Fruit fly (Drosophila melanogaster) whole organism, embryonic: ENCODE data around the gene CG14410.

Source experiments
- Bteb2 ChIP-seq: fragments of 200-800 bp; sonication (Bioruptor generic); optimal IDR thresholded peaks from 2 replicates; lab custom pipeline; 2016; ENCODE audit warnings: missing biosample characterization, missing genetic modification characterization
- CG14014 ChIP-seq: fragments of 200-800 bp; sonication (Bioruptor generic); IDR thresholded peaks from 2 replicates; pipeline ENCODE4 v1.3.6; 2022; ENCODE audit warnings: missing biosample characterization, missing genetic modification characterization
- CG15011 ChIP-seq: fragments of 200-800 bp; sonication (Bioruptor generic); optimal IDR thresholded peaks from 3 replicates; lab custom pipeline; 2018; ENCODE audit warnings: missing biosample characterization, mild to moderate bottlenecking, missing genetic modification characterization
- CG1603 ChIP-seq: fragments of 200-800 bp; sonication (Bioruptor generic); optimal IDR thresholded peaks from 2 replicates; lab custom pipeline; 2019; ENCODE audit warnings: missing biosample characterization, mild to moderate bottlenecking, missing genetic modification characterization, moderate library complexity
- CG17912 ChIP-seq: fragments of 200-800 bp; sonication (Bioruptor generic); optimal IDR thresholded peaks from 2 replicates; lab custom pipeline; 2018; ENCODE audit warnings: missing biosample characterization, mild to moderate bottlenecking, missing genetic modification characterization
- CG2120 ChIP-seq: fragments of 200-800 bp; sonication (Bioruptor generic); optimal IDR thresholded peaks from 3 replicates; lab custom pipeline; 2016; ENCODE audit warnings: missing biosample characterization, missing genetic modification characterization
- CG32532 ChIP-seq: fragments of 200-800 bp; sonication (Bioruptor generic); IDR thresholded peaks from 2 replicates; pipeline ENCODE4 v1.3.6; 2022; ENCODE audit warnings: missing biosample characterization, missing genetic modification characterization
- CG3847 ChIP-seq: fragments of 200-800 bp; sonication (Bioruptor generic); IDR thresholded peaks from 2 replicates; pipeline ENCODE4 v1.3.6; 2022; ENCODE audit warnings: missing biosample characterization, missing genetic modification characterization
- CG5180 ChIP-seq: fragments of 200-800 bp; sonication (Bioruptor generic); optimal IDR thresholded peaks from 3 replicates; lab custom pipeline; 2017; ENCODE audit warnings: missing biosample characterization, missing genetic modification characterization, mild to moderate bottlenecking, moderate library complexity, missing genetic modification reagents
- CG7271 ChIP-seq: fragments of 200-800 bp; sonication (Bioruptor generic); optimal IDR thresholded peaks from 2 replicates; lab custom pipeline; 2018; ENCODE audit warnings: missing biosample characterization, mild to moderate bottlenecking, missing genetic modification characterization, moderate library complexity
- CG7786 ChIP-seq: fragments of 200-800 bp; sonication (Bioruptor generic); optimal IDR thresholded peaks from 2 replicates; lab custom pipeline; 2016; ENCODE audit warnings: missing biosample characterization, missing genetic modification characterization
- CG7963 ChIP-seq: fragments of 200-800 bp; sonication (Bioruptor generic); IDR thresholded peaks from 3 replicates; pipeline ENCODE4 v1.3.6; 2022; ENCODE audit warnings: missing biosample characterization, missing genetic modification characterization; ENCODE audit not compliant: partially characterized antibody
- CG8478 ChIP-seq: fragments of >200 bp; optimal IDR thresholded peaks from 2 replicates; lab custom pipeline; 2018
- CG9797 ChIP-seq: fragments of 200-800 bp; sonication (Bioruptor generic); optimal IDR thresholded peaks from 3 replicates; lab custom pipeline; 2018; ENCODE audit warnings: missing biosample characterization, mild to moderate bottlenecking, missing genetic modification characterization
- CG9876 ChIP-seq: fragments of 200-800 bp; sonication (Bioruptor generic); optimal IDR thresholded peaks from 2 replicates; lab custom pipeline; 2016; ENCODE audit warnings: missing biosample characterization, missing genetic modification characterization
- CrebB ChIP-seq: fragments of 200-800 bp; sonication (Bioruptor generic); optimal IDR thresholded peaks from 3 replicates; lab custom pipeline; 2018; ENCODE audit warnings: missing biosample characterization, mild to moderate bottlenecking, missing genetic modification characterization
- Dad ChIP-seq: fragments of 200-800 bp; sonication (Bioruptor generic); optimal IDR thresholded peaks from 3 replicates; lab custom pipeline; 2016; ENCODE audit warnings: missing biosample characterization, missing genetic modification characterization
- Doc2 ChIP-seq: fragments of 200-800 bp; sonication (Bioruptor generic); IDR thresholded peaks from 2 replicates; pipeline ENCODE4 v1.3.6; 2022; ENCODE audit warnings: missing biosample characterization, missing genetic modification characterization
- Doc3 ChIP-seq: fragments of 200-800 bp; sonication (Bioruptor generic); IDR thresholded peaks from 3 replicates; pipeline ENCODE4 v1.3.6; 2022; ENCODE audit warnings: missing biosample characterization, missing genetic modification characterization; ENCODE audit not compliant: partially characterized antibody
- Gug ChIP-seq: fragments of 200-800 bp; sonication (Bioruptor generic); IDR thresholded peaks from 4 replicates; pipeline ENCODE4 v1.3.6; 2022; ENCODE audit warnings: missing biosample characterization, missing genetic modification characterization
- HHEX ChIP-seq: fragments of 200-800 bp; sonication (Bioruptor generic); optimal IDR thresholded peaks from 3 replicates; lab custom pipeline; 2017; ENCODE audit warnings: missing biosample characterization, mild to moderate bottlenecking, missing genetic modification characterization, missing genetic modification reagents
- HmgD ChIP-seq: fragments of 200-800 bp; sonication (Bioruptor generic); optimal IDR thresholded peaks from 3 replicates; lab custom pipeline; 2016; ENCODE audit warnings: missing biosample characterization, missing genetic modification characterization
- Hmr ChIP-seq: fragments of 200-800 bp; sonication (Bioruptor generic); optimal IDR thresholded peaks from 3 replicates; lab custom pipeline; 2017; ENCODE audit warnings: mild to moderate bottlenecking, missing biosample characterization, missing genetic modification reagents, missing genetic modification characterization
- Hsf ChIP-seq: fragments of 200-800 bp; sonication (Bioruptor generic); optimal IDR thresholded peaks from 3 replicates; lab custom pipeline; 2016; ENCODE audit warnings: missing biosample characterization, missing genetic modification characterization
- MESR4 ChIP-seq: fragments of 200-800 bp; sonication (Bioruptor generic); optimal IDR thresholded peaks from 2 replicates; lab custom pipeline; 2018; ENCODE audit warnings: missing biosample characterization, mild to moderate bottlenecking, missing genetic modification characterization, moderate library complexity
- Sry-δ ChIP-seq: fragments of 200-800 bp; sonication (Bioruptor generic); optimal IDR thresholded peaks from 2 replicates; lab custom pipeline; 2016; ENCODE audit warnings: missing biosample characterization, missing genetic modification characterization
- YL-1 ChIP-seq: fragments of 200-800 bp; sonication (Bioruptor generic); optimal IDR thresholded peaks from 3 replicates; lab custom pipeline; 2017; ENCODE audit warnings: missing biosample characterization, mild to moderate bottlenecking, missing genetic modification characterization
- amos ChIP-seq: fragments of 200-800 bp; sonication (Bioruptor generic); IDR thresholded peaks from 2 replicates; pipeline ENCODE4 v1.3.6; 2022; ENCODE audit warnings: missing biosample characterization, missing genetic modification characterization; ENCODE audit not compliant: partially characterized antibody
- ara ChIP-seq: fragments of 200-800 bp; sonication (Bioruptor generic); IDR thresholded peaks from 2 replicates; pipeline ENCODE4 v1.3.6; 2022; ENCODE audit warnings: missing biosample characterization, missing genetic modification characterization
- ase ChIP-seq: fragments of 200-800 bp; sonication (Bioruptor generic); IDR thresholded peaks from 3 replicates; pipeline ENCODE4 v1.3.6; 2022; ENCODE audit warnings: missing biosample characterization, missing genetic modification characterization
- ato ChIP-seq: fragments of 200-800 bp; sonication (Bioruptor generic); IDR thresholded peaks from 2 replicates; pipeline ENCODE4 v1.3.6; 2022; ENCODE audit warnings: missing biosample characterization, missing genetic modification characterization; ENCODE audit not compliant: partially characterized antibody
- az2 ChIP-seq: fragments of 200-800 bp; sonication (Bioruptor generic); optimal IDR thresholded peaks from 3 replicates; lab custom pipeline; 2016; ENCODE audit warnings: missing biosample characterization, missing genetic modification characterization
- bbx ChIP-seq: fragments of 200-800 bp; sonication (Bioruptor generic); IDR thresholded peaks from 2 replicates; pipeline ENCODE4 v1.3.6; 2022; ENCODE audit warnings: missing biosample characterization, missing genetic modification characterization; ENCODE audit not compliant: partially characterized antibody
- caup ChIP-seq: fragments of 200-800 bp; sonication (Bioruptor generic); optimal IDR thresholded peaks from 3 replicates; lab custom pipeline; 2017; ENCODE audit warnings: missing biosample characterization, mild to moderate bottlenecking, missing genetic modification characterization, moderate library complexity; ENCODE audit not compliant: severe bottlenecking
- ci ChIP-seq: fragments of 200-800 bp; sonication (Bioruptor generic); IDR thresholded peaks from 3 replicates; pipeline ENCODE4 v1.3.6; 2022; ENCODE audit warnings: missing biosample characterization, missing genetic modification characterization
- danr ChIP-seq: fragments of 200-800 bp; sonication (Bioruptor generic); IDR thresholded peaks from 2 replicates; pipeline ENCODE4 v1.3.6; 2022; ENCODE audit warnings: missing biosample characterization, missing genetic modification characterization
- ewg ChIP-seq: fragments of 200-800 bp; sonication (Bioruptor generic); optimal IDR thresholded peaks from 3 replicates; lab custom pipeline; 2017; ENCODE audit warnings: mild to moderate bottlenecking, missing biosample characterization, missing genetic modification reagents, missing genetic modification characterization
- fd96Cb ChIP-seq: fragments of 200-800 bp; sonication (Bioruptor generic); optimal IDR thresholded peaks from 2 replicates; lab custom pipeline; 2018; ENCODE audit warnings: missing biosample characterization, mild to moderate bottlenecking, missing genetic modification characterization, moderate library complexity
- grn ChIP-seq: fragments of 200-800 bp; sonication (Bioruptor generic); optimal IDR thresholded peaks from 3 replicates; lab custom pipeline; 2017; ENCODE audit warnings: missing biosample characterization, missing genetic modification characterization
- jumu ChIP-seq: fragments of 200-800 bp; sonication (Bioruptor generic); optimal IDR thresholded peaks from 3 replicates; lab custom pipeline; 2016; ENCODE audit warnings: missing biosample characterization, missing genetic modification characterization
- mld ChIP-seq: fragments of 200-800 bp; sonication (Bioruptor generic); IDR thresholded peaks from 3 replicates; pipeline ENCODE4 v1.3.6; 2022; ENCODE audit warnings: missing biosample characterization, missing genetic modification characterization; ENCODE audit not compliant: partially characterized antibody
- pho ChIP-seq: fragments of 200-800 bp; sonication (Bioruptor generic); optimal IDR thresholded peaks from 2 replicates; lab custom pipeline; 2016; ENCODE audit warnings: missing biosample characterization, missing genetic modification characterization
- prd ChIP-seq, 3 experiments: fragments of >200 bp in 2 of 3; fragments of 200-800 bp in 1 of 3; sonication (Bioruptor generic) in 1 of 3; optimal IDR thresholded peaks in 2 of 3; IDR thresholded peaks in 1 of 3; 2 replicates in 2 of 3; 3 replicates in 1 of 3; pipeline versions ENCODE4 v1.3.6 to Lab custom; 2017 to 2022; ENCODE audit warnings: missing biosample characterization in 1 of 3, missing genetic modification characterization in 1 of 3
- repo ChIP-seq: fragments of 200-800 bp; sonication (Bioruptor generic); optimal IDR thresholded peaks from 2 replicates; lab custom pipeline; 2016; ENCODE audit warnings: missing biosample characterization, missing genetic modification characterization
- sc ChIP-seq, 3 experiments: fragments of >200 bp in 2 of 3; fragments of 200-800 bp in 1 of 3; sonication (Bioruptor generic) in 1 of 3; optimal IDR thresholded peaks; 2 replicates in 2 of 3; 3 replicates in 1 of 3; lab custom pipeline; 2017; ENCODE audit warnings: mild to moderate bottlenecking in 1 of 3, missing biosample characterization in 1 of 3, missing genetic modification characterization in 1 of 3, missing genetic modification reagents in 1 of 3
- wdn ChIP-seq: fragments of 200-800 bp; sonication (Bioruptor generic); IDR thresholded peaks from 2 replicates; pipeline ENCODE4 v1.3.6; 2022; ENCODE audit warnings: missing biosample characterization, missing genetic modification characterization
- zfh2 ChIP-seq: fragments of 200-800 bp; sonication (Bioruptor generic); optimal IDR thresholded peaks from 2 replicates; lab custom pipeline; 2016; ENCODE audit warnings: missing biosample characterization, missing genetic modification characterization

CG14410 gene

DNA sequence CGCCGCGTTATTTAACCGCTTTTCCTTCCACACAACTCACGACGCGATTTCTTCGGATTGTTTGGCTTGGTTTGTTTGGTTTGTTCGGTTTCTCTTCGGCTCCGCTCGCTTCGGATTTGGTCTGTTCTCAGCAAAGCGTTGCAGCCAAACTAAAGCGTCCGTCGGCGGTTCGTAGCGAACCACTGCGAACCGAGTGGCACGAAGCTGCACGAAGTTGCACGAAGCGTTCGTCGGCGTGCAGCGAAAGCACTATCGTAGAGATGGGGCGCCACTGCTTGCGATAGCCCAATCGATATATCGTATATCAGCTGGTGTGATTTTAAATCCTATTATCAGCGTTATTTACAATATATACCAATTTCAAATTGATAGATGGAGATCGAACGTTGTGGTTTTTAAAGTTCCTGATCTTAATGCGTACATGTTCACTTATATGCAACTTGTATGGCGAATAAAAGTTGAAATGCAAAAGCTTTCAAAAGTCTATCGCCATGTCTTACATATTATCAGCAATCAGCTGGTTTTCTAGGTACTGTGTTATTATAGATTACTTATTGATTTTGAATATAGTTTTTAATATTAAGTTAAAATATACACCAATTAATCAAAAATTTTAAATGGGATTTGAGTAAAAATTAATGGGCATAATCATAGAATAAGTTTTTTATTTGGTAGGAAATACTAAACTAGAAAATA lies 10.5 kb upstream of the CG14410 start, which contains the start of gene rut (continued):
- TF ChIP-seq fd96Cb (tag; lab: Kevin White, UChicago) (no peak), CG9797 (GFP tag; lab: Kevin White, UChicago) (no peak), mld (GFP tag; lab: Robert Waterston, UW) (peak; percentile 93), YL-1 (GFP tag; lab: Kevin White, UChicago) (peak; percentile 4), CG7786 (GFP tag; lab: Kevin White, UChicago) (no peak), CG5180 (GFP tag; lab: Kevin White, UChicago) (peak; percentile 97), amos (GFP tag; lab: Robert Waterston, UW) (peak; percentile 96), CG2120 (GFP tag; lab: Kevin White, UChicago) (peak; percentile 32), HmgD (GFP tag; lab: Kevin White, UChicago) (peak; percentile 3), CG3847 (GFP tag; lab: Robert Waterston, UW) (peak; percentile 27; the same call in 1 of the 2 replicates), wdn (GFP tag; lab: Robert Waterston, UW) (no peak), Doc2 (no peak), Hmr (peak; percentile 30), CG7271 (tag; lab: Kevin White, UChicago) (no peak), ato (GFP tag; lab: Robert Waterston, UW) (peak; percentile 92; the same call in 1 of the 2 replicates), zfh2 (GFP tag; lab: Kevin White, UChicago) (peak; percentile 8), CG17912 (GFP tag; lab: Kevin White, UChicago) (no peak), Bteb2 (GFP tag; lab: Kevin White, UChicago) (no peak), ci (GFP tag; lab: Robert Waterston, UW) (peak; percentile 75; the same call in 2 of the 3 replicates), Sry-δ (GFP tag; lab: Kevin White, UChicago) (peak; percentile 91), MESR4 (GFP tag; lab: Kevin White, UChicago) (peak; percentile 4), Doc3 (peak; percentile 90), prd (optimal IDR thresholded peaks at IDR 0.05; lab: Kevin White, UChicago) (no peak), prd (GFP tag; IDR thresholded peaks at IDR 0.05; lab: Robert Waterston, UW) (no peak), sc (optimal IDR thresholded peaks at IDR 0.05; lab: Kevin White, UChicago) (no peak), sc (GFP tag; optimal IDR thresholded peaks at IDR 0.05; lab: Kevin White, UChicago) (no peak), Hsf (GFP tag; lab: Kevin White, UChicago) (no peak), CG9876 (GFP tag; lab: Kevin White, UChicago) (no peak), ase (GFP tag; lab: Robert Waterston, UW) (no peak), pho (GFP tag; lab: Kevin White, UChicago) (no peak), CG7963 (GFP tag; lab: Robert Waterston, UW) (peak; percentile 86), ara (GFP tag; lab: Robert Waterston, UW) (0 out of 2 replicates have a peak, but pooled peaks have one; percentile 19), CG8478 (lab: Kevin White, UChicago) (no peak), CG14014 (GFP tag; lab: Robert Waterston, UW) (peak; percentile 56; the same call in 1 of the 2 replicates), az2 (GFP tag; lab: Kevin White, UChicago) (no peak), grn (GFP tag; lab: Kevin White, UChicago) (peak; percentile 1), Gug (GFP tag; lab: Robert Waterston, UW) (no peak; the same call in 3 of the 4 replicates), CrebB (tag; lab: Kevin White, UChicago) (no peak), caup (peak; percentile 5), repo (GFP tag; lab: Kevin White, UChicago) (no peak), CG32532 (GFP tag; lab: Robert Waterston, UW) (peak; percentile 61), danr (GFP tag; lab: Robert Waterston, UW) (no peak), bbx (peak; percentile 97), jumu (GFP tag; lab: Kevin White, UChicago) (peak; percentile 18), CG15011 (GFP tag; lab: Kevin White, UChicago) (no peak), ewg (GFP tag; lab: Kevin White, UChicago) (no peak), CG1603 (tag; lab: Kevin White, UChicago) (peak; percentile 36), HHEX (peak; percentile 34), Dad (peak; percentile 5)
